Fruit fly (Drosophila melanogaster) whole organism, pupa: ENCODE results near the gene Usp14.

Experiments used
- CG12605 ChIP-seq: fragments of 200-800 bp; sonication (Bioruptor generic); IDR thresholded peaks from 2 replicates; pipeline ENCODE4 v1.3.6; 2022; ENCODE audit warnings: missing biosample characterization, missing genetic modification characterization
- CG13204 ChIP-seq: fragments of 200-800 bp; sonication (Bioruptor generic); optimal IDR thresholded peaks from 2 replicates; lab custom pipeline; 2018; ENCODE audit warnings: missing biosample characterization, mild to moderate bottlenecking, missing genetic modification characterization, moderate library complexity
- CG15710 ChIP-seq: fragments of 200-800 bp; sonication (Bioruptor generic); optimal IDR thresholded peaks from 2 replicates; lab custom pipeline; 2018; ENCODE audit warnings: missing biosample characterization, mild to moderate bottlenecking, missing genetic modification characterization, moderate library complexity
- CG32121 ChIP-seq: fragments of 200-800 bp; sonication (Bioruptor generic); IDR thresholded peaks from 2 replicates; pipeline ENCODE4 v1.3.6; 2022; ENCODE audit warnings: missing biosample characterization, missing genetic modification characterization
- CG34367 ChIP-seq: fragments of 200-800 bp; sonication (Bioruptor generic); optimal IDR thresholded peaks from 2 replicates; lab custom pipeline; 2018; ENCODE audit warnings: missing biosample characterization, mild to moderate bottlenecking, missing genetic modification characterization
- CG4496 ChIP-seq: fragments of 200-800 bp; sonication (Bioruptor generic); IDR thresholded peaks from 3 replicates; pipeline ENCODE4 v1.3.6; 2022; ENCODE audit warnings: missing biosample characterization, missing genetic modification characterization
- EcR ChIP-seq: fragments of 200-800 bp; sonication (Bioruptor generic); optimal IDR thresholded peaks from 3 replicates; lab custom pipeline; 2019; ENCODE audit warnings: missing biosample characterization, missing genetic modification characterization, mild to moderate bottlenecking, moderate library complexity, missing genetic modification reagents
- Ets98B ChIP-seq: fragments of 200-800 bp; sonication (Bioruptor generic); IDR thresholded peaks from 2 replicates; pipeline ENCODE4 v1.3.6; 2022; ENCODE audit warnings: missing biosample characterization, missing genetic modification characterization
- Pif1B ChIP-seq: fragments of 200-800 bp; sonication (Bioruptor generic); optimal IDR thresholded peaks from 3 replicates; lab custom pipeline; 2016; ENCODE audit warnings: missing biosample characterization, missing genetic modification characterization
- fd96Ca ChIP-seq: fragments of 200-800 bp; sonication (Bioruptor generic); IDR thresholded peaks from 3 replicates; pipeline ENCODE4 v1.3.6; 2022; ENCODE audit warnings: missing biosample characterization, missing genetic modification characterization
- rn ChIP-seq: fragments of 200-800 bp; sonication (Bioruptor generic); IDR thresholded peaks from 2 replicates; pipeline ENCODE4 v1.3.6; 2022; ENCODE audit warnings: missing biosample characterization, missing genetic modification characterization

DNA sequence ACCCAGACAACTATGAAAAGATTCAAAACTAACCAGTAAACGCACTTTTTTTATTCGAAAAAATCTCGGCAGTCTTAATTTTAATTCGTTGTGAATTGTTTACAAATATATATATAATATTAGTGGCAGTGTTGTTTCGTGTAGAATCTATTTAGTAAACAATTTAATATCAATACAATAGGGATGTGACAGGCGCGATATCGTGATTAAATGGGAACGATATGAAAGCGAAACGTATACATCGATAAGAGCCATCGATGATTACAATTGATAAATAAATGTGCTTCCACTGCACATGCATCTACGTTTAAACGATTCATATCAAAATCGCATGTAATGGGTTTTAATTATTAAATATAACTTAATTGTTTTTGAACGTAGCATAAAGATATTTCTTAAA lies 36.8 kb downstream of the Usp14 start:
- no peak for TF ChIP-seq Pif1B (GFP tag; lab: Kevin White, UChicago)
- no peak for TF ChIP-seq Ets98B (GFP tag; lab: Robert Waterston, UW)
- no peak for TF ChIP-seq CG12605 (GFP tag; lab: Robert Waterston, UW)
- TF ChIP-seq CG13204 (GFP tag; lab: Kevin White, UChicago), result no peak
- TF ChIP-seq CG15710 (tag; lab: Kevin White, UChicago), result no peak
- no peak for TF ChIP-seq fd96Ca (GFP tag; lab: Robert Waterston, UW)
- TF ChIP-seq CG34367 (tag; lab: Kevin White, UChicago), result no peak
- no peak for TF ChIP-seq rn
- TF ChIP-seq CG4496, result no peak
- TF ChIP-seq EcR, result no peak
- no peak for TF ChIP-seq CG32121 (GFP tag; lab: Robert Waterston, UW)
